Fruit fly (Drosophila melanogaster) whole organism, embryonic: ENCODE measurements around the gene ZnT35C.
A peak's percentile ranks its signal among the peaks of the same experiment; 100 is the strongest.

Experiments
- Awh ChIP-seq: fragments of 200-800 bp; sonication (Bioruptor generic); IDR thresholded peaks from 2 replicates; pipeline ENCODE4, ENCODE4 v1.3.6; 2022; ENCODE audit warnings: missing biosample characterization, missing genetic modification characterization
- CG10959 ChIP-seq: fragments of 200-800 bp; sonication (Bioruptor generic); IDR thresholded peaks from 2 replicates; pipeline ENCODE4 v1.3.6; 2022; ENCODE audit warnings: missing biosample characterization, missing genetic modification characterization
- CG12219 ChIP-seq: fragments of 200-800 bp; sonication (Bioruptor generic); optimal IDR thresholded peaks from 3 replicates; lab custom pipeline; 2018; ENCODE audit warnings: missing biosample characterization, mild to moderate bottlenecking, missing genetic modification characterization
- CG13775 ChIP-seq: fragments of 200-800 bp; sonication (Bioruptor generic); optimal IDR thresholded peaks from 3 replicates; lab custom pipeline; 2017; ENCODE audit warnings: missing biosample characterization, mild to moderate bottlenecking, missing genetic modification characterization
- CG15269 ChIP-seq: fragments of 200-800 bp; sonication (Bioruptor generic); optimal IDR thresholded peaks from 2 replicates; lab custom pipeline; 2018; ENCODE audit warnings: missing biosample characterization, mild to moderate bottlenecking, missing genetic modification characterization, moderate library complexity
- CG1603 ChIP-seq: fragments of 200-800 bp; sonication (Bioruptor generic); optimal IDR thresholded peaks from 2 replicates; lab custom pipeline; 2019; ENCODE audit warnings: missing biosample characterization, mild to moderate bottlenecking, missing genetic modification characterization, moderate library complexity
- CG16815 ChIP-seq: fragments of 200-800 bp; sonication (Bioruptor generic); optimal IDR thresholded peaks from 3 replicates; lab custom pipeline; 2017; ENCODE audit warnings: missing biosample characterization, mild to moderate bottlenecking, missing genetic modification characterization
- CG17359 ChIP-seq: fragments of 200-800 bp; sonication (Bioruptor generic); optimal IDR thresholded peaks from 3 replicates; lab custom pipeline; 2018; ENCODE audit warnings: missing biosample characterization, mild to moderate bottlenecking, missing genetic modification characterization, moderate library complexity
- CG18764 ChIP-seq: fragments of 200-800 bp; sonication (Bioruptor generic); optimal IDR thresholded peaks from 3 replicates; lab custom pipeline; 2016; ENCODE audit warnings: missing biosample characterization, missing genetic modification characterization
- CG32767 ChIP-seq: fragments of 200-800 bp; sonication (Bioruptor generic); IDR thresholded peaks from 2 replicates; pipeline ENCODE4 v1.3.6; 2022; ENCODE audit warnings: missing biosample characterization, missing genetic modification characterization
- CG34224 ChIP-seq: fragments of 200-800 bp; sonication (Bioruptor generic); IDR thresholded peaks from 3 replicates; pipeline ENCODE4 v1.3.6; 2022; ENCODE audit warnings: missing biosample characterization, missing genetic modification characterization; ENCODE audit not compliant: partially characterized antibody
- CG4617 ChIP-seq: fragments of 200-800 bp; sonication (Bioruptor generic); optimal IDR thresholded peaks from 3 replicates; lab custom pipeline; 2016; ENCODE audit warnings: missing biosample characterization, missing genetic modification characterization, borderline replicate concordance
- CG6175 ChIP-seq: fragments of 200-800 bp; sonication (Bioruptor generic); IDR thresholded peaks from 3 replicates; pipeline ENCODE4 v1.3.6; 2022; ENCODE audit warnings: missing biosample characterization, missing genetic modification characterization
- CG6813 ChIP-seq: fragments of 200-800 bp; sonication (Bioruptor generic); optimal IDR thresholded peaks from 2 replicates; lab custom pipeline; 2017; ENCODE audit warnings: missing biosample characterization, missing genetic modification characterization, mild to moderate bottlenecking, moderate library complexity, missing genetic modification reagents
- CG9727 ChIP-seq: fragments of 200-800 bp; sonication (Bioruptor generic); optimal IDR thresholded peaks from 3 replicates; lab custom pipeline; 2017; ENCODE audit warnings: missing biosample characterization, mild to moderate bottlenecking, missing genetic modification characterization
- CHES-1-like ChIP-seq: fragments of 200-800 bp; sonication (Bioruptor generic); optimal IDR thresholded peaks from 2 replicates; lab custom pipeline; 2016; ENCODE audit warnings: missing biosample characterization, missing genetic modification characterization
- Camta ChIP-seq: fragments of 200-800 bp; sonication (Bioruptor generic); optimal IDR thresholded peaks from 2 replicates; lab custom pipeline; 2016; ENCODE audit warnings: missing biosample characterization, missing genetic modification characterization
- Dek ChIP-seq: fragments of 200-800 bp; sonication (Bioruptor generic); optimal IDR thresholded peaks from 3 replicates; lab custom pipeline; 2019; ENCODE audit warnings: missing biosample characterization, mild to moderate bottlenecking, missing genetic modification characterization, moderate library complexity
- Gug ChIP-seq: fragments of 200-800 bp; sonication (Bioruptor generic); IDR thresholded peaks from 4 replicates; pipeline ENCODE4 v1.3.6; 2022; ENCODE audit warnings: missing biosample characterization, missing genetic modification characterization
- HLHmδ ChIP-seq: fragments of 200-800 bp; sonication (Bioruptor generic); optimal IDR thresholded peaks from 2 replicates; lab custom pipeline; 2018; ENCODE audit warnings: missing biosample characterization, mild to moderate bottlenecking, missing genetic modification characterization, moderate library complexity
- MBD-R2 ChIP-seq: fragments of 200-800 bp; sonication (Bioruptor generic); IDR thresholded peaks from 2 replicates; pipeline ENCODE4 v1.3.6; 2022; ENCODE audit warnings: missing biosample characterization, missing genetic modification characterization
- NC2α ChIP-seq: fragments of 200-800 bp; sonication (Bioruptor generic); optimal IDR thresholded peaks from 2 replicates; lab custom pipeline; 2016; ENCODE audit warnings: missing biosample characterization, missing genetic modification characterization
- Neu2 ChIP-seq: fragments of 200-800 bp; sonication (Bioruptor generic); optimal IDR thresholded peaks from 3 replicates; lab custom pipeline; 2016; ENCODE audit warnings: missing biosample characterization, missing genetic modification characterization, borderline replicate concordance
- Rx ChIP-seq: fragments of 200-800 bp; sonication (Bioruptor generic); IDR thresholded peaks from 2 replicates; pipeline ENCODE4 v1.3.6; 2022; ENCODE audit warnings: missing biosample characterization, missing genetic modification characterization
- Side ChIP-seq: fragments of 200-800 bp; sonication (Bioruptor generic); optimal IDR thresholded peaks from 2 replicates; lab custom pipeline; 2016; ENCODE audit warnings: missing biosample characterization, missing genetic modification characterization
- abd-A ChIP-seq: fragments of 200-800 bp; sonication (Bioruptor generic); optimal IDR thresholded peaks from 3 replicates; lab custom pipeline; 2019; ENCODE audit warnings: missing biosample characterization, mild to moderate bottlenecking, missing genetic modification characterization, moderate library complexity
- al ChIP-seq: fragments of 200-800 bp; sonication (Bioruptor generic); IDR thresholded peaks from 2 replicates; pipeline ENCODE4 v1.3.6; 2022; ENCODE audit warnings: missing biosample characterization, missing genetic modification characterization
- ash1 ChIP-seq: fragments of 200-800 bp; sonication (Bioruptor generic); optimal IDR thresholded peaks from 2 replicates; lab custom pipeline; 2018; ENCODE audit warnings: missing biosample characterization, mild to moderate bottlenecking, missing genetic modification characterization
- caup ChIP-seq: fragments of 200-800 bp; sonication (Bioruptor generic); optimal IDR thresholded peaks from 3 replicates; lab custom pipeline; 2017; ENCODE audit warnings: missing biosample characterization, mild to moderate bottlenecking, missing genetic modification characterization, moderate library complexity; ENCODE audit not compliant: severe bottlenecking
- cg ChIP-seq: fragments of 200-800 bp; sonication (Bioruptor generic); optimal IDR thresholded peaks from 3 replicates; lab custom pipeline; 2019; ENCODE audit warnings: missing biosample characterization, mild to moderate bottlenecking, missing genetic modification characterization, moderate library complexity
- chif ChIP-seq, 2 experiments: fragments of 200-800 bp; sonication (Bioruptor generic); optimal IDR thresholded peaks; 3 replicates each; lab custom pipeline; 2016; ENCODE audit warnings: missing biosample characterization in 2 of 2, missing genetic modification characterization in 2 of 2
- chinmo ChIP-seq: fragments of 200-800 bp; sonication (Bioruptor generic); IDR thresholded peaks from 4 replicates; pipeline ENCODE4 v1.3.6; 2022; ENCODE audit warnings: missing biosample characterization, missing genetic modification characterization; ENCODE audit not compliant: partially characterized antibody
- crp ChIP-seq, 2 experiments: fragments of 200-800 bp; sonication (Bioruptor generic); optimal IDR thresholded peaks; 2 replicates in 1 of 2; 3 replicates in 1 of 2; lab custom pipeline; 2017; ENCODE audit warnings: missing biosample characterization in 2 of 2, missing genetic modification characterization in 2 of 2, mild to moderate bottlenecking in 1 of 2, moderate library complexity in 1 of 2
- dati ChIP-seq: fragments of 200-800 bp; sonication (Bioruptor generic); IDR thresholded peaks from 2 replicates; pipeline ENCODE4 v1.3.6; 2022; ENCODE audit warnings: missing biosample characterization, missing genetic modification characterization
- dysf ChIP-seq: fragments of 200-800 bp; sonication (Bioruptor generic); IDR thresholded peaks from 3 replicates; pipeline ENCODE4 v1.3.6; 2022; ENCODE audit warnings: missing biosample characterization, missing genetic modification characterization
- kni ChIP-seq: fragments of 200-800 bp; sonication (Bioruptor generic); optimal IDR thresholded peaks from 3 replicates; lab custom pipeline; 2017; ENCODE audit warnings: mild to moderate bottlenecking, missing biosample characterization, missing genetic modification reagents, missing genetic modification characterization
- knrl ChIP-seq: fragments of 200-800 bp; sonication (Bioruptor generic); IDR thresholded peaks from 3 replicates; pipeline ENCODE4 v1.3.6; 2022; ENCODE audit warnings: missing biosample characterization, missing genetic modification characterization; ENCODE audit not compliant: partially characterized antibody
- p53 ChIP-seq: fragments of 200-800 bp; sonication (Bioruptor generic); optimal IDR thresholded peaks from 2 replicates; lab custom pipeline; 2016; ENCODE audit warnings: missing biosample characterization, missing genetic modification characterization
- pfk ChIP-seq: fragments of 200-800 bp; sonication (Bioruptor generic); optimal IDR thresholded peaks from 2 replicates; lab custom pipeline; 2018; ENCODE audit warnings: missing biosample characterization, mild to moderate bottlenecking, missing genetic modification characterization, moderate library complexity
- pita ChIP-seq: fragments of 200-800 bp; sonication (Bioruptor generic); optimal IDR thresholded peaks from 2 replicates; lab custom pipeline; 2017; ENCODE audit warnings: missing biosample characterization, mild to moderate bottlenecking, missing genetic modification characterization
- ro ChIP-seq: fragments of 200-800 bp; sonication (Bioruptor generic); IDR thresholded peaks from 2 replicates; pipeline ENCODE4 v1.3.6; 2022; ENCODE audit warnings: missing biosample characterization, missing genetic modification characterization
- row ChIP-seq: fragments of 200-800 bp; sonication (Bioruptor generic); IDR thresholded peaks from 3 replicates; pipeline ENCODE4 v1.3.6; 2022; ENCODE audit warnings: missing biosample characterization, missing genetic modification characterization
- schlank ChIP-seq: fragments of 200-800 bp; sonication (Bioruptor generic); optimal IDR thresholded peaks from 2 replicates; lab custom pipeline; 2018; ENCODE audit warnings: missing biosample characterization, mild to moderate bottlenecking, missing genetic modification characterization
- shn ChIP-seq: fragments of 200-800 bp; sonication (Bioruptor generic); optimal IDR thresholded peaks from 3 replicates; lab custom pipeline; 2016; ENCODE audit warnings: missing biosample characterization, missing genetic modification characterization
- sqz ChIP-seq: fragments of 200-800 bp; sonication (Bioruptor generic); optimal IDR thresholded peaks from 3 replicates; lab custom pipeline; 2018; ENCODE audit warnings: missing biosample characterization, mild to moderate bottlenecking, missing genetic modification characterization
- sug ChIP-seq: fragments of 200-800 bp; optimal IDR thresholded peaks from 2 replicates; lab custom pipeline; 2019; ENCODE audit warnings: missing biosample characterization, mild to moderate bottlenecking, missing genetic modification characterization, moderate library complexity
- tin ChIP-seq: fragments of 200-800 bp; sonication (Bioruptor generic); optimal IDR thresholded peaks from 3 replicates; lab custom pipeline; 2016; ENCODE audit warnings: missing biosample characterization, missing genetic modification characterization
- toy ChIP-seq: fragments of 200-800 bp; sonication (Bioruptor generic); IDR thresholded peaks from 2 replicates; pipeline ENCODE4 v1.3.6; 2022; ENCODE audit warnings: missing biosample characterization, missing genetic modification characterization
- z ChIP-seq: fragments of 200-800 bp; sonication (Bioruptor generic); IDR thresholded peaks from 3 replicates; pipeline ENCODE4 v1.3.6; 2022; ENCODE audit warnings: missing biosample characterization, missing genetic modification characterization

The ZnT35C gene

DNA sequence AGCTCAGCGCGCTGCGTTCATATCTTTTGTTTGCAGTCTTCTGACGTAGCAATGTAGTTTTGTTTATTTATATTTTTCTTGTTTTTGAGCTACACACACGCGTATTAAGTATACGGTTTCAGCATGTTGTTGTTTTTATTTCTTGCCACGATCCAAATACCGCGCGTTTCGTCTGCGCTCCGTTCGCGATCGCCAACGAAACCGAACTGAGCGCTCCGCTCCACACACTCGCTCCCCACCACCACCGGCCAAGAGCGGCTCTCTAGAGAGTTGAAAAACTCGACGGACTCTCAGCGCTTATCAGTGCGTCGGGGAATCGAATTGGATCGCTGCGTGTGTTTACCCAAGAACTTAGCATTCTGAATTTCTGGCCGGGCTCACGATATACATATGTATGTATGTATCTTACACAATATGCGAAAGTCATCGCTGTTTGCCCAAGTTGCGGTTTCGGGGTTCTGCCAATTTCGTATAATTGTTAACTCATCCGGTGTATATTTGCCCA lies 17.0 kb upstream of the ZnT35C start, which contains the start of gene yuri (continued):
- no peak for TF ChIP-seq CG10959 (GFP tag; lab: Robert Waterston, UW)
- peak; percentile 47 for TF ChIP-seq sug
- peak; percentile 59 for TF ChIP-seq CG6813 (GFP tag; lab: Kevin White, UChicago)
- no peak for TF ChIP-seq CG1603 (tag; lab: Kevin White, UChicago)
- TF ChIP-seq chinmo, result peak; percentile 95
- peak; percentile 5 for TF ChIP-seq CG13775
- 0 out of 2 replicates have a peak, but pooled peaks have one; percentile 31 for TF ChIP-seq MBD-R2 (GFP tag; lab: Robert Waterston, UW)
- no peak for TF ChIP-seq shn
- peak; percentile 27; the same call in 1 of the 3 replicates for TF ChIP-seq CG6175 (GFP tag; lab: Robert Waterston, UW)
- peak; percentile 61 for TF ChIP-seq cg
- no peak for TF ChIP-seq abd-A
- TF ChIP-seq CG4617, result no peak
- no peak for TF ChIP-seq crp (GFP tag; optimal IDR thresholded peaks at IDR 0.05; lab: Kevin White, UChicago)
- no peak for TF ChIP-seq CG16815 (GFP tag; lab: Kevin White, UChicago)
- TF ChIP-seq row, result no peak; the same call in 2 of the 3 replicates
- TF ChIP-seq chif (GFP tag; optimal IDR thresholded peaks at IDR 0.05; lab: Kevin White, UChicago), result no peak
- TF ChIP-seq ash1 (GFP tag; lab: Kevin White, UChicago), result no peak
- no peak for TF ChIP-seq Rx (GFP tag; lab: Robert Waterston, UW)
- no peak; the same call in 1 of the 2 replicates for TF ChIP-seq CG32767 (GFP tag; lab: Robert Waterston, UW)
- TF ChIP-seq CG15269 (tag; lab: Kevin White, UChicago), result no peak
- no peak for TF ChIP-seq ro
- no peak for TF ChIP-seq Neu2 (GFP tag; lab: Kevin White, UChicago)
- TF ChIP-seq schlank, result peak; percentile 41
- TF ChIP-seq knrl (GFP tag; lab: Robert Waterston, UW), result no peak
- TF ChIP-seq Gug (GFP tag; lab: Robert Waterston, UW), result no peak
- TF ChIP-seq toy (GFP tag; lab: Robert Waterston, UW), result no peak
- peak; percentile 39; the same call in 1 of the 3 replicates for TF ChIP-seq z (GFP tag; lab: Robert Waterston, UW)
- TF ChIP-seq tin (GFP tag; lab: Kevin White, UChicago), result no peak
- no peak for TF ChIP-seq dati (GFP tag; lab: Robert Waterston, UW)
- TF ChIP-seq p53, result no peak
- TF ChIP-seq CG12219 (GFP tag; lab: Kevin White, UChicago), result peak; percentile 27
- no peak for TF ChIP-seq al (GFP tag; lab: Robert Waterston, UW)
- peak; percentile 63 for TF ChIP-seq sqz (GFP tag; lab: Kevin White, UChicago)
- TF ChIP-seq CG34224 (GFP tag; lab: Robert Waterston, UW), result peak; percentile 67; the same call in 2 of the 3 replicates
- TF ChIP-seq pfk (GFP tag; lab: Kevin White, UChicago), result peak; percentile 46
- peak; percentile 56 for TF ChIP-seq caup (GFP tag; lab: Kevin White, UChicago)
- TF ChIP-seq CG18764 (GFP tag; lab: Kevin White, UChicago), result no peak
- peak; percentile 1 for TF ChIP-seq Side (GFP tag; lab: Kevin White, UChicago)
- peak; percentile 37 for TF ChIP-seq CHES-1-like
- no peak for TF ChIP-seq pita (GFP tag; lab: Kevin White, UChicago)
- peak; percentile 89 for TF ChIP-seq HLHmδ (GFP tag; lab: Kevin White, UChicago)
- no peak for TF ChIP-seq NC2α
- TF ChIP-seq dysf (GFP tag; lab: Robert Waterston, UW), result peak; percentile 41; the same call in 1 of the 3 replicates
- TF ChIP-seq Dek (tag; lab: Kevin White, UChicago), result no peak
- peak; percentile 79 for TF ChIP-seq kni (GFP tag; lab: Kevin White, UChicago)
- no peak for TF ChIP-seq Camta (GFP tag; lab: Kevin White, UChicago)
- peak; percentile 24 for TF ChIP-seq CG17359 (tag; lab: Kevin White, UChicago)
- peak; percentile 51; the same call in 1 of the 2 replicates for TF ChIP-seq Awh (GFP tag; lab: Robert Waterston, UW)
- TF ChIP-seq CG9727 (GFP tag; lab: Kevin White, UChicago), result peak; percentile 36
